Fruit fly (Drosophila melanogaster) ovary, adult (tissue): ENCODE results near the gene pyd.

ENCODE experiments used
- CG17801 ChIP-seq: fragments of 200-800 bp; optimal IDR thresholded peaks from 2 replicates; lab custom pipeline; 2019; ENCODE audit warnings: missing biosample characterization, mild to moderate bottlenecking, missing genetic modification characterization, moderate library complexity; ENCODE audit not compliant: partially characterized antibody

Gene pyd

DNA sequence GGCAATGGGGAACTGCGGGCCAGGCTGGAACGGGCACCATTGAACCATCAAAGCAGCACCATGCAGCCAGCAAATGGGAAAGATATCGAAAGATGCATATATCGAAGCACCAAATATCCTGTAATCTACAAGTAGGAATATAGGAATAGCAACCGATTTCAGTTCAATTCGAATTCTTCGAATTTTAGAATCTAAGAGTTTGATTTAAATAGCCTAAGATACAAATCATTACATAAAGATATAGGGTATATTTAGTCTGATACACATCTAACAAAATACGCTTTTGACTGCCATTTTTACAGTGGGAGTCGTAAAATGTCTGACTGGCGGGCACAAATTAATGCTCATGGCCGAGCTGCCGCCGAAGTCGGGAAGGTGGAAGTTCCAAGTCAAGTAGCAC lies 12.9 kb downstream of the pyd start:
- TF ChIP-seq CG17801 (GFP tag; lab: Kevin White, UChicago), result no peak

DNA sequence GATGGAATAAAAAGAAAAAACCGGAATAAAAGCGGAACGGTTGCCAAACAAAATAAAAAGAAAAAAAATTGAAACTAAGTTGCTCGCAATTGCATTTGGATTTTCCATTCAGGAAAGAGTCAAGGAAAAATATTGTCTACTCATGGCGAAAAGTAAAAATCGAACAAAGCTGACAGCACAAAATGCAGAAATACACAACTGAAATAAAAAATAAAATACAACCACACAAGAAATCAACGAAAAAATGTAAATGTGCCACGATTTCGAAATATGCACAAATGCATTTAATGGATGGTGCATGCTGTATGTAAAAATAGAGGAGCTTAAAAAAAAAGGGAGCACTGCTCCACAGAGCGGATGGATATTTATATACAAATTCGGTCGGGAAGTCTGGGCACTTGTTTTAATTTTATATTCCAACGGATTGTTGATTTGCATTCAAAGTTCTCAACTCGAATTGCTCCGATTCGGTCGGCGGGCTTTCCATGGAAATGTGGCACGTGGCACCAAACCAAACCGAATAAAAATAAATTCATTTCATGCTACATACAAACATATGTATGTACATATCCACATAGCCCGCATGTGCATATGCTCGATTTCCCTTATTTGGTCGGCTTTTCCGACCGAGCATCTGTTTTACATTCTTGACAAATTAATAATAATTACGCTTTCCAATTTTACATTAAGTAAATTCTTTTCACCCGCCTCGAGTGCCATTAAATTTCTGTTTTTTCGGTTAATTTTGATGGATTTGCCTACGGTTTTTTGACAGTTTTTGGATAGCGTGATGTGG lies 16.0 kb downstream of the pyd start:
- peak; percentile 53 for TF ChIP-seq CG17801 (GFP tag; lab: Kevin White, UChicago)

DNA sequence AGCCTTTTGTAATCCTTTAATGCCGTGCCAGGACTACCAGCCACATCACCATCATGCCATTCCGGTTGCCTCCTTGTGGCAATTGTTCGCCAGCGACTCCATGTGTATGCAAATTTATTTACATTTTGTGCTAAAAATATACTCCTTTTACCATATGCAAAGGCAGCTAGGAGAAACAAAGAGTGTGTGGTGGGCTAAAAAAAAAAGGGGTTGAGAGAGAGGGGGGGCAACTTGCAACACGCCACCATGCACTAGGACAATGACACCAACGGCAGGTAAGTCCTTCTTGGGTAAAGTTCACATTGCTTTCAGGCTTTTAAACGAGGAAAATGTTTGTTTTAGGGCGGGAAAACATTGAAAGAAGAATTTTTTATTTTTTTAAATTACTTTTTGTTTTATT lies 16.8 kb downstream of the pyd start:
- TF ChIP-seq CG17801 (GFP tag; lab: Kevin White, UChicago), result no peak

dm6 chr3R:8896740-8897139 lies 35.0 kb downstream of the pyd start:
- TF ChIP-seq CG17801 (GFP tag; lab: Kevin White, UChicago), result no peak

DNA sequence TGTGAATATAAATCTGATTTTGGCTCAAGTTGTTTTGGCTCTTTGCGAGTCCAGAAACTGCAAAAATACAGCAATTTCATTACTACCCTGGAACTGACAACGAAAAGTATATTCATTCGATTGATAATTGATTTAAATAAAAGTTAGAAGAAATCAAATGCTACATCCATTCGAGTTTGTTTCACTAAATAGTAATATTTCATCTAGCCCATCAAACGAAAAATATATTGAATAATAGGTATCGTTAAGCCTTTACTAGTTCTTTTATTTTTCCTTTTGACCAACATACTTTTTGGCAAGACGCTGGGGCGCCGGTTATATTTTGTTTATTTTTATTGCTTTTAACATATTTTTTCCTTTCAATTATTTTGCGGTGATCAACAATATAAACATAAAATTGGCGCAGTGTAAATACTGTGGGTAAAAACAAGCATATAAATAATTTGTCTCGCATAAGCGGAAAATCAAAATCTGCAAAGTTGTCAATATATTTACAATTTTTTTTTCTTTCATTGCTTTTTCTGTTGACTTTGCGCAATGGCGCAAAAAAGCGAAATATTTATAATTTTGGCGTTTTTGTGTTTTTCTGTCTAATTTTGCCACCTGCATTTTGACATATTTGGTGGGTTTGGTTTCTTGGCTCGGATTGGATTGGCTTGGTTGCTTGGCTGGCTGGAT lies 38.6 kb downstream of the pyd start:
- TF ChIP-seq CG17801 (GFP tag; lab: Kevin White, UChicago), result peak; percentile 85

DNA sequence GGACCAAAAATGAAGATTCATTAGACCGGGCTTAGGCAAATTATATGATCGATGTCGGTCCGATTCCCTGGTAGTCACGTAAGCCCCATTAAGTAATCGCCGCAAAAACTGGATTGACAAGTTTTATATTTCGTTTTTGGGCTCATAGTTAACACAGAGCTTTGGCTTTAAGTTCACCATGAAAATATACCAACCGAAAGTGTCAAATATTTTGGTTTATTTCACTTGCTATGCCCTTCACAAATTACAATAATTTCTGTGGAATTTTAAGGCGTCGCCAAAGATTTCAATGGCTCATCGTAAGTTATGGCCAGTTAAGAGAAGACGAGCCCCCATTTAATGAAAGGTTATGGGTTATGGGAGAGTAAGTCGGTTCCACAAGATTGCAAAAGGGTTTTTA lies 40.0 kb downstream of the pyd start:
- TF ChIP-seq CG17801 (GFP tag; lab: Kevin White, UChicago), result no peak

dm6 chr3R:8890441-8890840 lies 41.3 kb downstream of the pyd start:
- TF ChIP-seq CG17801 (GFP tag; lab: Kevin White, UChicago), result no peak

DNA sequence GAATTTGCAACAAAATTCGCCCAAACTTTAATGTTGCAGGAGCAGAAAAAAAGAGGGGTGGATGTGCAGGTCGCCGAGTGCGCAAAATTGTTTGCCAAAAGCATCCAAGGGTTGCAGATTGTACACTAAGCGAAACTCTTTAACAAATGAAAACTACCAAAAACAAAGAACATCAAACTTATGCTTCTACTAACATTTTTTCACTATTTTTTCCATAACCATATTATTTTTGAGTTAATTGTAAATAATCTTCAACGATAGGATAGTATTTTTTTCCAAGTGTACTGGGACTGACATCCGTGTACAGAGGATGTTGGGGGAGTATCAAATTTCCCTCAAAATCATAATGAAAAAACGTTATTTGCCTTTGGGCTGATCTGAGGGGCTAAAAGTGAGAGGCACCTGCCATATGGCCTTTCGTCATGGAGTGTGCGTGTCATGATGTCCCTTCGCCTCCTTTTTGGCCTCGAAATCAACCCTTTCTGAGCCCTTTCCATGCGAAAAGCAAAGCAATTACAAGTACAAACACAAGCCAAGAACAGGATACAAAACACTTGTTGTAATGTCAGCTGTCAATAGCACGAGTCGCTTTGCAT lies 44.8 kb downstream of the pyd start:
- no peak for TF ChIP-seq CG17801 (GFP tag; lab: Kevin White, UChicago)

- TF ChIP-seq CG17801 (GFP tag; lab: Kevin White, UChicago), result no peak
Measured at dm6 chr3R:8885581-8885980, 46.1 kb downstream of the pyd start.

dm6 chr3R:8884788-8885351 lies 46.8 kb downstream of the pyd start:
- TF ChIP-seq CG17801 (GFP tag; lab: Kevin White, UChicago), result no peak

- no peak for TF ChIP-seq CG17801 (GFP tag; lab: Kevin White, UChicago)
Measured at dm6 chr3R:8879012-8879599, 52.6 kb downstream of the pyd start.

DNA sequence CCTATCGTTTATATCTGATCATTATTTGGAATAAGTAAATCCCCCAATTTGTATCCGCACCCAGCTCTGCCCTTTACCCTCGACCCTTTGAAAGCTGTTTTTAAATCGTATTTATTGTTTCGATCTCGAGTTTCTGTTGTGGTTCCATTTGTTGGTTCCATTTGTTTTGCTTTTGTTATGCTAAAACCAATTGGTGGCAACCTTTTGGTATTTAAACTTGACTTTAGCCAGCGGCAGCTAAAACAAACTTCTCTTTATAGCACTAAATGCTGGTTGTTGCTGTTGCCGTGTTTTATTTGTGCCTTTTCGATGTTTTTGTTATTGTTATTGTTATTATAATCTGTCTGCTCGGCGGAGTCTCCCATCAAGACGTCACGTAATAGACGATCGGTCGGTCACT lies 53.5 kb downstream of the pyd start:
- no peak for TF ChIP-seq CG17801 (GFP tag; lab: Kevin White, UChicago)

DNA sequence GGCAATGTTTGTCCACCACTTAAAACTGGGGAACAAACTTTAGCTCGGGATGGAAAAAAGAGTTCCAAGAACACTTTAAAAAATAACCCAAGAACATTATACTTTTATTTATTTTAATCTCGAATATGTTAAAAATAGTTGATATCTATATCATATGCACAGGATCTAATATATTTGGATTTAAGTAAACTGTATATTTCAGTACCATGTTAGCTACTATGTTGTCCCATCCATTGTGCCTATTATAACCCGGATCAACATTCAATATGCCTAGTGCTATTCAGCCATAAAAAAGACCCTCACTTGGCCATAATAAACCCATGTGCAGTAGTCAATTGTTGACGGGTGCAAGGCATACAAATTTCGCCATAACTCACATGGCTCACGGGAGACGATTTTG lies 55.9 kb downstream of the pyd start:
- TF ChIP-seq CG17801 (GFP tag; lab: Kevin White, UChicago), result no peak

DNA sequence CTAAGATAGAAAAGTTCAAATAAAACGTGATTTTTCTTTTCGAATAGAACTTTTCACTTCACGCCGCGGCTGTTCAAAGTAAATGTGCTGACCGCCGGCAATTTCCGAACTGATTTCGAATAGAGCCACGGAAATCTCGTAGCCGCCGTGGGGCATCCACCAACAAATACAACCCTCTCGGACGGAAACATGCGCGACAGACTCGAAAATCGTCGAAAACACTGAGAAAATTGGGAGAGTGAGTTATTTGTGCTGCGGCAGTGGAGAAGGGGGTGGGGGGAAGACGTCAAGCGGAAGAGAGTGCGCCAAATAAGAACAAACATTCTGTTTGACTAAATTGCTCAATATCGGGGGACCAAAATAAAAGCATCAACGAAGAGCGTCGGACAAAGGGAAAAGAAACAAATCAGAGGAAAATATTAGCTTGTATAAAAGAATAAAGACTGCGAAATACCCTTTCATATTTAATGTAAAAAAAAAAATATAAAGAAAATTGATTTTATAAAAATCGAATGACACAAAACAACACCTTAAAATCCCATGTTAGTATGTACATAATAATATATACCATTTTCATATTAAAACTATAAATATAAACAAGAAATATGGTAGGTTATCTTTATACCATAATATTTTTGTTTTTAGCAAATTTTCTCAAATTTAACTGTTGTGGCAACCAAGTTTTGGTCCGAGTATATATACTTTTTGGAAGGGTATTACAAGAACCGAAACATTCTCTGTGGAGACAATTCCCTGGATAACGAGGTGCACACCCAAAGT lies 64.2 kb downstream of the pyd start:
- TF ChIP-seq CG17801 (GFP tag; lab: Kevin White, UChicago), result no peak
